Fruit fly (Drosophila melanogaster): ENCODE data around the gene CG15056.

CG15056 gene

DNA sequence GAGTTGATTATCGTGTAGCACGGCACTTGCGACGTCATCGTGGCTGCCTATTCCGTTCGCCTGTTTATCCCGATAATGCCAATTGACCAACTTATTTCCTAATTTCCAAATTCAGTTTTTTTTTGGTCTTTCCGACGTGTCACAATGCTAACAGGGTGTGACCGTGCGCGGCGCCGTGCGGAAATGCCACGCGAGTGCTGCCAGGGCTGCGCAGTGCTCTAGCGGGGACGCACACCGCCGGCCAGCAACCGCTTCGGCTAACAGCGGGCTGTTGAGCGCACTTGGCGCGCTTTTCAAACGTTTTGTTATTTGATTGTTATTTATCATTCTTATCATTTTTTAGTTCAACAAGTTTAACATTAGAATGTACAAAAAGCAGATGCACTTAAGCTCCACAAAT is 30.2 kb upstream of the CG15056 start, which contains the start of gene betaCOP:
Gene betaCOP, minus strand, starts transcription at position 187 of the 400 bp plus-strand sequence.
- TF ChIP-seq CG43689 (GFP tag; IDR thresholded peaks at IDR 0.05) (no peak), CG6689 (GFP tag; IDR thresholded peaks at IDR 0.05) (no peak), CG4617 (GFP tag; optimal IDR thresholded peaks at IDR 0.05; ENCODE audit: borderline replicate concordance) (peak; percentile 49), CG34422 (GFP tag; IDR thresholded peaks at IDR 0.05) (0 out of 3 replicates have a peak, but pooled peaks have one; percentile 45), CG12155 (GFP tag; optimal IDR thresholded peaks at IDR 0.05) (no peak), nau (GFP tag; optimal IDR thresholded peaks at IDR 0.05) (no peak), CG14965 (GFP tag; optimal IDR thresholded peaks at IDR 0.05; ENCODE audit: borderline replicate concordance) (no peak), Opbp (GFP tag; IDR thresholded peaks at IDR 0.05; ENCODE audit: partially characterized antibody) (peak; percentile 47; the same call in 2 of the 3 replicates), chinmo (GFP tag; IDR thresholded peaks at IDR 0.05; ENCODE audit: partially characterized antibody) (no peak), CG18262 (tag; optimal IDR thresholded peaks at IDR 0.05) (no peak), CG8388 (GFP tag; optimal IDR thresholded peaks at IDR 0.05) (no peak), CG34376 (GFP tag; optimal IDR thresholded peaks at IDR 0.05) (no peak), ato (GFP tag; IDR thresholded peaks at IDR 0.05; ENCODE audit: partially characterized antibody) (no peak), amos (GFP tag; IDR thresholded peaks at IDR 0.05; ENCODE audit: partially characterized antibody) (peak; percentile 44; the same call in 1 of the 2 replicates), Jarid2 (GFP tag; optimal IDR thresholded peaks at IDR 0.05) (no peak), her (GFP tag; optimal IDR thresholded peaks at IDR 0.05) (no peak), CG3281 (GFP tag; optimal IDR thresholded peaks at IDR 0.05) (no peak), HLH3B (GFP tag; IDR thresholded peaks at IDR 0.05) (no peak), insv (GFP tag; optimal IDR thresholded peaks at IDR 0.05) (no peak), lilli (GFP tag; optimal IDR thresholded peaks at IDR 0.05) (no peak), Myb (GFP tag; optimal IDR thresholded peaks at IDR 0.05) (peak; percentile 42), pzg (GFP tag; optimal IDR thresholded peaks at IDR 0.05) (peak; percentile 97), Dp (GFP tag; optimal IDR thresholded peaks at IDR 0.05) (peak; percentile 96), CG14014 (GFP tag; IDR thresholded peaks at IDR 0.05) (no peak), MBD-R2 (GFP tag; IDR thresholded peaks at IDR 0.05) (peak; percentile 68), CG31365 (tag; optimal IDR thresholded peaks at IDR 0.05) (no peak), CG13287 (GFP tag; IDR thresholded peaks at IDR 0.05; ENCODE audit: partially characterized antibody) (peak; percentile 36; the same call in 1 of the 2 replicates), sob (GFP tag; IDR thresholded peaks at IDR 0.05) (0 out of 2 replicates have a peak, but pooled peaks have one; percentile 6), Fer3 (tag; optimal IDR thresholded peaks at IDR 0.05) (no peak), Bdp1 (GFP tag; optimal IDR thresholded peaks at IDR 0.05) (no peak), CG2712 (tag; optimal IDR thresholded peaks at IDR 0.05) (no peak), hth (optimal IDR thresholded peaks at IDR 0.05) (no peak), Ssrp (tag; optimal IDR thresholded peaks at IDR 0.05) (no peak), CG18599 (GFP tag; optimal IDR thresholded peaks at IDR 0.05) (no peak), Dip3 (GFP tag; optimal IDR thresholded peaks at IDR 0.05) (no peak), ttk (GFP tag; IDR thresholded peaks at IDR 0.05) (no peak), CG18476 (GFP tag; optimal IDR thresholded peaks at IDR 0.05) (no peak), shn (GFP tag; optimal IDR thresholded peaks at IDR 0.05) (no peak), CG17361 (GFP tag; IDR thresholded peaks at IDR 0.05) (no peak), CG2875 (GFP tag; optimal IDR thresholded peaks at IDR 0.05) (no peak), abd-A (tag; optimal IDR thresholded peaks at IDR 0.05) (no peak), NC2α (GFP tag; optimal IDR thresholded peaks at IDR 0.05) (no peak), CkIIα-i1 (GFP tag; IDR thresholded peaks at IDR 0.05) (no peak), BEAF-32 (GFP tag; optimal IDR thresholded peaks at IDR 0.05) (peak; percentile 59), gcm2 (GFP tag; optimal IDR thresholded peaks at IDR 0.05) (no peak), fd3F (GFP tag; optimal IDR thresholded peaks at IDR 0.05) (no peak), HmgD (GFP tag; optimal IDR thresholded peaks at IDR 0.05) (peak; percentile 58), disco-r (GFP tag; optimal IDR thresholded peaks at IDR 0.05) (no peak), CG2129 (GFP tag; IDR thresholded peaks at IDR 0.05; ENCODE audit: partially characterized antibody) (no peak), ind (GFP tag; optimal IDR thresholded peaks at IDR 0.05) (no peak), Bteb2 (GFP tag; optimal IDR thresholded peaks at IDR 0.05) (no peak)
